Fruit fly (Drosophila melanogaster) whole organism, pupa: Measurements from ENCODE around the gene Rtel1.

Source experiments
- CG10348 ChIP-seq: fragments of 200-800 bp; sonication (Bioruptor generic); IDR thresholded peaks from 2 replicates; pipeline ENCODE4 v1.3.6; 2022; ENCODE audit warnings: missing biosample characterization, missing genetic modification characterization
- CG14655 ChIP-seq: fragments of 200-800 bp; sonication (Bioruptor generic); optimal IDR thresholded peaks from 3 replicates; lab custom pipeline; 2017; ENCODE audit warnings: mild to moderate bottlenecking, missing biosample characterization, missing genetic modification reagents, missing genetic modification characterization
- CG15710 ChIP-seq: fragments of 200-800 bp; sonication (Bioruptor generic); optimal IDR thresholded peaks from 2 replicates; lab custom pipeline; 2018; ENCODE audit warnings: missing biosample characterization, mild to moderate bottlenecking, missing genetic modification characterization, moderate library complexity
- D1 ChIP-seq: fragments of 200-800 bp; sonication (Bioruptor generic); optimal IDR thresholded peaks from 2 replicates; lab custom pipeline; 2018; ENCODE audit warnings: missing biosample characterization, mild to moderate bottlenecking, missing genetic modification characterization, moderate library complexity
- EcR ChIP-seq: fragments of 200-800 bp; sonication (Bioruptor generic); optimal IDR thresholded peaks from 3 replicates; lab custom pipeline; 2019; ENCODE audit warnings: missing biosample characterization, missing genetic modification characterization, mild to moderate bottlenecking, moderate library complexity, missing genetic modification reagents
- Ets98B ChIP-seq: fragments of 200-800 bp; sonication (Bioruptor generic); IDR thresholded peaks from 2 replicates; pipeline ENCODE4 v1.3.6; 2022; ENCODE audit warnings: missing biosample characterization, missing genetic modification characterization
- Snoo ChIP-seq: fragments of 200-800 bp; sonication (Bioruptor generic); optimal IDR thresholded peaks from 3 replicates; lab custom pipeline; 2017; ENCODE audit warnings: missing biosample characterization, mild to moderate bottlenecking, missing genetic modification characterization, inconsistent platforms
- gl ChIP-seq: fragments of 200-800 bp; sonication (Bioruptor generic); optimal IDR thresholded peaks from 2 replicates; lab custom pipeline; 2018; ENCODE audit warnings: missing biosample characterization, mild to moderate bottlenecking, missing genetic modification characterization
- rn ChIP-seq: fragments of 200-800 bp; sonication (Bioruptor generic); IDR thresholded peaks from 2 replicates; pipeline ENCODE4 v1.3.6; 2022; ENCODE audit warnings: missing biosample characterization, missing genetic modification characterization

DNA sequence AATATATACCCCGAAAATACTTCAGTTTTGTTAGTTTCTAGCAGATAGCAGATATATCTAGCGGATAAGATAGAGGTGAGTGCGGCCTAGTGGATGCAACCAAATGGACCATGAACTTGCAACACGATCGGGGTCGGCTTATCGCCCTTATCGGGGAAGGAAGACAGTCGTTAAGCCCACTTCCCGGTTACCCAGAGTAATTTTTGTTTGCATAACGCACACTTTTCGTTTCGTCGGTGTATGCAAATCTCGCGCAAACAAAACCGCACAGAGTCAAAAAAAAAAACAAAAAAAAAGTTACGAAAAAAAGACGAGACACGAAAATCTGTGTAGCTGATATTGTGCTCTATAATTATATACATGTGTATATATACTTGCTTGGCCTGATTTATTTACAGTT is 34.6 kb upstream of the Rtel1 start:
- TF ChIP-seq D1 (tag; lab: Kevin White, UChicago) (no peak), Ets98B (GFP tag; lab: Robert Waterston, UW) (no peak), gl (tag; lab: Kevin White, UChicago) (no peak), CG10348 (GFP tag; lab: Robert Waterston, UW) (no peak), Snoo (tag; lab: Kevin White, UChicago) (no peak), CG14655 (GFP tag; lab: Kevin White, UChicago) (no peak), EcR (GFP tag; lab: Kevin White, UChicago) (no peak), CG15710 (no peak), rn (GFP tag; lab: Robert Waterston, UW) (no peak)
